Worm (Caenorhabditis elegans) whole organism, L3 larva: ENCODE data around the gene lin-1.

Experiments
- R02D3.7 ChIP-seq: fragments of 150-350 bp; optimal IDR thresholded peaks from 2 replicates; lab custom pipeline; 2014; ENCODE audit warnings: missing biosample characterization, missing genetic modification characterization
- ceh-16 ChIP-seq: sonication (generic microtip); optimal IDR thresholded peaks from 2 replicates; lab custom pipeline; 2017; ENCODE audit warnings: missing biosample characterization, missing genetic modification characterization
- ceh-28 ChIP-seq: fragments of 150-350 bp; optimal IDR thresholded peaks from 2 replicates; lab custom pipeline; 2014; ENCODE audit warnings: missing biosample characterization, missing genetic modification reagents, missing genetic modification characterization
- ceh-9 ChIP-seq: sonication (generic microtip); optimal IDR thresholded peaks from 2 replicates; lab custom pipeline; 2018; ENCODE audit warnings: missing biosample characterization, missing genetic modification characterization
- egl-27 ChIP-seq: sonication (generic microtip); optimal IDR thresholded peaks from 4 replicates; lab custom pipeline; 2017; ENCODE audit warnings: missing biosample characterization, missing genetic modification reagents, missing genetic modification characterization
- egl-5 ChIP-seq: fragments of 150-350 bp; optimal IDR thresholded peaks from 2 replicates; lab custom pipeline; 2017; ENCODE audit warnings: missing biosample characterization, missing genetic modification reagents, missing genetic modification characterization, inconsistent platforms
- elt-2 ChIP-seq: sonication (generic microtip); optimal IDR thresholded peaks from 2 replicates; lab custom pipeline; 2016; ENCODE audit warnings: missing genetic modification reagents, mild to moderate bottlenecking, missing genetic modification characterization, missing compliant biosample characterization
- fkh-2 ChIP-seq: fragments of 150-350 bp; optimal IDR thresholded peaks from 2 replicates; lab custom pipeline; 2014; ENCODE audit warnings: missing biosample characterization, missing genetic modification reagents, missing genetic modification characterization
- hmg-11 ChIP-seq: sonication (generic microtip); optimal IDR thresholded peaks from 2 replicates; lab custom pipeline; 2016; ENCODE audit warnings: missing genetic modification characterization, missing compliant biosample characterization
- mdl-1 ChIP-seq: fragments of 150-350 bp; optimal IDR thresholded peaks from 2 replicates; lab custom pipeline; 2014; ENCODE audit warnings: missing biosample characterization, missing genetic modification characterization
- mml-1 ChIP-seq: fragments of 150-350 bp; sonication (generic microtip); optimal IDR thresholded peaks from 3 replicates; lab custom pipeline; 2014; ENCODE audit warnings: missing biosample characterization, missing genetic modification characterization
- nhr-237 ChIP-seq: fragments of 150-350 bp; optimal IDR thresholded peaks from 2 replicates; lab custom pipeline; 2014; ENCODE audit warnings: missing biosample characterization, missing genetic modification characterization
- nhr-43 ChIP-seq: sonication (generic microtip); optimal IDR thresholded peaks from 2 replicates; lab custom pipeline; 2016; ENCODE audit warnings: mild to moderate bottlenecking, missing genetic modification characterization, missing compliant biosample characterization; ENCODE audit not compliant: poor library complexity, severe bottlenecking
- pqm-1 ChIP-seq: fragments of 150-350 bp; optimal IDR thresholded peaks from 2 replicates; lab custom pipeline; 2017; ENCODE audit warnings: missing biosample characterization, missing genetic modification characterization, inconsistent platforms
- sea-2 ChIP-seq: fragments of 150-350 bp; sonication (generic microtip); optimal IDR thresholded peaks from 4 replicates; lab custom pipeline; 2014; ENCODE audit warnings: missing biosample characterization, missing genetic modification reagents, missing genetic modification characterization
- snpc-4 ChIP-seq: fragments of 150-350 bp; optimal IDR thresholded peaks from 2 replicates; lab custom pipeline; 2014; ENCODE audit warnings: missing biosample characterization, missing genetic modification characterization
- tbx-2 ChIP-seq: sonication (generic microtip); optimal IDR thresholded peaks from 2 replicates; lab custom pipeline; 2016; ENCODE audit warnings: mild to moderate bottlenecking, missing genetic modification characterization, missing compliant biosample characterization
- zag-1 ChIP-seq: fragments of 150-350 bp; optimal IDR thresholded peaks from 2 replicates; lab custom pipeline; 2014; ENCODE audit warnings: missing biosample characterization, missing genetic modification characterization

lin-1 gene

ce11 chrIV:2242349-2243088, 57.6 kb downstream of the lin-1 start, which contains the start of the genes M70.3 and M70.2:
Gene M70.3 (minus strand): TSS chrIV:2242449.
Gene M70.2 (plus strand): TSS chrIV:2243038.
- TF ChIP-seq hmg-11 (tag; lab: Kevin White, UChicago) (no peak), fkh-2 (tag; lab: Kevin White, UChicago) (no peak), pqm-1 (tag; lab: Kevin White, UChicago) (no peak), snpc-4 (tag; lab: Kevin White, UChicago) (no peak)

DNA sequence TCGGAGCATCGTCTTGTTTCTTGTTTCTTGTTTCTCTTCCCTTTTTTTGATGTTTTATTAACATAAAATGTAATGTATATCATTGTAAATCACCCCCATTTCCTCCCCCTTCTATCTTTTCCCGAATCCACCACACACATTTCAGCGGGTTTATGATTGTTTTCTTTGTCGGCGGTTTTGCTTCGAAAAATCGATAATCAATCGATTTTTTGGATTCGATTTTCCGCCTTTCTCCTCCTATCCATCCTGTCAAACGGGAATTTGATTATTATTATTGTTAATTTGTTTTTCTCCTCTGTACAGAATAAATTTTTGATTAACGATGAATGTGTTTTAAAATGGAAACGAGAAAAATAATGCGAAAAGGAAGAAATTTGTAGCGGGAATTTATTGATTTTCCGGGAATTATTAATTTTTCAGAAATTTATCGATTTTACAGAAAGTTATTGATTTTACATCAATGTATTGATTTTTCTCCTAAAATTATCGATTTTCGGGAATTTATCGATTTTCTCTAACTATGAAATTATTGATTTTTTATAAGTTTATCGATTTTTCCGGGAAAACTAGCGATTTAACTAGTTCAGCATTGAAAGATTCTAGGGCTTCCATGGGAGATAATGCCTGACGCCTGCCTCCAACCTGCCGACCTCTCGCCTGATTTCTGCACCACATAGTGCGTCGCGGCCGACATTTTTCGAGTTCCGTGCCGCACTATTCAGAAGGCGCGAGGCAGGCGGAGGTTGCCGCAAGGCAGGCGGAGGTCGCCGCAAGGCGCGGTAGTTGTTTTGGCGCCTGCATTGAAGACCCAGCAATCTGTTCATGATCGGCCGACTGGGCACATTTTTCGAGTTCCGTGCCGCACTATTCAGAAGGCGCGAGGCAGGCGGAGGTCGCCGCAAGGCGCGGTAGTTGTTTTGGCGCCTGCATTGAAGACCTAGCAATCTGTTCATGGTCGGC, 63.2 kb downstream of the lin-1 start:
- TF ChIP-seq ceh-16 (tag; lab: Kevin White, UChicago) (no peak), ceh-28 (tag; lab: Kevin White, UChicago) (peak; percentile 98)

- TF ChIP-seq mml-1 (no peak), ceh-28 (tag; lab: Kevin White, UChicago) (peak; percentile 97), egl-27 (no peak)
These were observed 64.1 kb downstream of the lin-1 start for ce11 chrIV:2235983-2236382.

ce11 chrIV:2233222-2233621, 66.9 kb downstream of the lin-1 start:
- TF ChIP-seq ceh-28 (tag; lab: Kevin White, UChicago): peak; percentile 91

DNA sequence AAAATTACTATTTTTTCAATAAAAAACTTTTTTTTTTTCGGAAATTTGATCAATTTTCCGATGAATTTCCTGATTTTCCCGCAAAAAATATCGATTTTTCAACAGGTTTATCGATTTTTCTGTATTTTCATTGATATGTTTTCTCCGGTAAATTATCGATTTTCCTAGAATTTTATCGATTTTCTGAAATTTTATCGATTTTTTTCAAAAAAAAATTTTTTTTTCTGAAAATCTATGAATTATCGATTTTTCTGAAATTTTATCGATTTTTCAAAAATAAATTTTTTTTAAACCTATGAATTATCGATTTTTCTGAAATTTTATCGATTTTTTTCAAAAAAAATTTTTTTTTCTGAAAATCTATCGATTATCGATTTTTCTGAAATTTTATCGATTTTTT, 68.4 kb downstream of the lin-1 start:
- TF ChIP-seq ceh-28 (tag; lab: Kevin White, UChicago): peak; percentile 71

DNA sequence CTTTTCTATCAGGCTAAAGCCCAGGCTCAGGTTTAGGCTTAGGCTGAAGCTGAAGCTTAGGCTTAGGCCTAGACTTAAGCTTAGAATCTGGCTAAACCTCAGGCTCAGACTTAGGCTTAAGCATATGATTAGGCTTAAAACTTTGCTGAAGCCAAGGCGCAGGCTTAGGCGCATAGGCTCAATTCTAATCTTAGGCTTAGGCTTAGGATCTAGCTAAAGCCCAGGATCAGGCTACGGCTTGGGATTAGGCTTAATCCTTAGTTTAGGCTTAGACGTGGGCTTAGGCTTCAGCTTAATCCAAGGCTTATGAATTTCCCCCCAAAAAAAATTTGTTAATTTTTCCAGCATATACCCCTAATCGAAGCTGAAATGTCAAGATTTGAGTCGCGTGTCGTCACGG, 71.4 kb downstream of the lin-1 start:
- TF ChIP-seq mdl-1 (tag; lab: Kevin White, UChicago) (no peak), nhr-237 (tag; lab: Kevin White, UChicago) (no peak), tbx-2 (no peak), elt-2 (tag; lab: Kevin White, UChicago) (no peak), zag-1 (tag; lab: Kevin White, UChicago) (no peak), egl-5 (tag; lab: Kevin White, UChicago) (no peak), nhr-43 (tag; lab: Kevin White, UChicago) (no peak), R02D3.7 (tag; lab: Kevin White, UChicago) (no peak), ceh-9 (no peak), sea-2 (no peak)
